Fruit fly (Drosophila melanogaster): ENCODE data around the gene yata.

dm6 chr3R:29726277-29726676, 22.7 kb upstream of the yata start:
- TF ChIP-seq CG8478 (optimal IDR thresholded peaks at IDR 0.05) (no peak), CTCF (optimal IDR thresholded peaks at IDR 0.05) (no peak)

All from S2 (cell line).